Worm (Caenorhabditis elegans) whole organism, L4/young adult: ENCODE results near the gene F49F1.12.

Experiments used
- W03F9.2 ChIP-seq: fragments of 150-350 bp; optimal IDR thresholded peaks from 2 replicates; lab custom pipeline; 2014; ENCODE audit warnings: missing biosample characterization, missing genetic modification characterization
- him-1 ChIP-seq: sonication (generic microtip); optimal IDR thresholded peaks from 2 replicates; lab custom pipeline; 2016; ENCODE audit warnings: missing genotype, missing genetic modification reagents, missing genetic modification characterization, missing compliant biosample characterization

- TF ChIP-seq W03F9.2 (tag; lab: Kevin White, UChicago) (no peak), him-1 (tag; lab: Kevin White, UChicago) (no peak)
These were observed 30.9 kb upstream of the F49F1.12 start, which contains the start of gene rnp-3 for ce11 chrIV:4173789-4174188.
